Worm (Caenorhabditis elegans) whole organism, early embryonic: ENCODE measurements around the gene mex-5.

Experiments
- B0310.2 ChIP-seq: sonication (generic microtip); optimal IDR thresholded peaks from 2 replicates; lab custom pipeline; 2016; ENCODE audit warnings: mild to moderate bottlenecking, missing genetic modification characterization, missing compliant biosample characterization
- aly-1 ChIP-seq: sonication (generic microtip); optimal IDR thresholded peaks from 2 replicates; lab custom pipeline; 2016; ENCODE audit warnings: missing genetic modification characterization, missing compliant biosample characterization
- ama-1 ChIP-seq: fragments of 150-350 bp; optimal IDR thresholded peaks from 2 replicates; lab custom pipeline; 2014
- ceh-36 ChIP-seq: sonication (generic microtip); optimal IDR thresholded peaks from 2 replicates; lab custom pipeline; 2016; ENCODE audit warnings: missing genetic modification characterization, inconsistent platforms, missing compliant biosample characterization
- flt-1 ChIP-seq: fragments of 200-800 bp; sonication (Bioruptor generic); IDR thresholded peaks from 2 replicates; pipeline ENCODE4 v1.3.6; 2022; ENCODE audit warnings: missing genetic modification characterization, missing compliant biosample characterization
- hmbx-1 ChIP-seq: sonication (generic microtip); optimal IDR thresholded peaks from 2 replicates; lab custom pipeline; 2016; ENCODE audit warnings: mild to moderate bottlenecking, missing genetic modification characterization, missing compliant biosample characterization
- scrt-1 ChIP-seq: fragments of 200-800 bp; sonication (Bioruptor generic); IDR thresholded peaks from 2 replicates; pipeline ENCODE4 v1.3.6; 2022; ENCODE audit warnings: missing genetic modification characterization, missing compliant biosample characterization
- sea-1 ChIP-seq: fragments of 200-800 bp; sonication (Bioruptor generic); conservative IDR thresholded peaks from 2 replicates; pipeline ENCODE4 v1.3.6; 2022; ENCODE audit warnings: missing genetic modification characterization, missing compliant biosample characterization

- TF ChIP-seq flt-1 (GFP tag; lab: Robert Waterston, UW) = no peak
- no peak for TF ChIP-seq aly-1 (tag; lab: Kevin White, UChicago)
- no peak for TF ChIP-seq ama-1 (lab: Kevin White, UChicago)
- no peak for TF ChIP-seq sea-1 (GFP tag; lab: Robert Waterston, UW)
- TF ChIP-seq scrt-1 = no peak
- TF ChIP-seq hmbx-1 = no peak
- no peak for TF ChIP-seq B0310.2 (tag; lab: Kevin White, UChicago)
- no peak for TF ChIP-seq ceh-36 (tag; lab: Kevin White, UChicago)
These were observed 35.3 kb downstream of the mex-5 start for ce11 chrIV:13388779-13389178.
